Worm (Caenorhabditis elegans): ENCODE data around the gene Y4C6B.1.

Y4C6B.1 gene

ce11 chrIV:5393566-5393965, 39.3 kb downstream of the Y4C6B.1 start:
- TF ChIP-seq eyg-1 (tag; optimal IDR thresholded peaks at IDR 0.05): no peak
- no peak for TF ChIP-seq fax-1 (tag; optimal IDR thresholded peaks at IDR 0.05)

DNA sequence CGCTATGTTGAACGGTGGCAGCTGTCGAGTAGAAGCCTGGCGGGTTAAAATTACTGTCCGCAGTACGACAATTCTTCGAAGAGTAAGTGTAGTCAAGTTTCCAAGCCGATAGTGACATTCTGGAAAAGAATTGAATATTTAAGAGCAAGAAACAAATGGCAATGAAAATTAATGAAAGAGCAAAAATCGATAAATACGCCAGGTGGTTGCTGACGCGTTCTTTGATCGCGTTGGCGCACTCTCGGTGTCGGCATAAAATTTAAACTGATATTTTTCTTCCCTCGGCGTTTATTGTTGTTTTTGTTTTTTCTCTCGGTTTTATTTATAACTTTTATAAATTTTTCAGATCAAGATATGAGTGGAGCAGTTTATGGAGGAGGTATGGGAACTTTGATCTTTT, 40.4 kb downstream of the Y4C6B.1 start, which contains the start of the genes perm-3 and swsn-6:
Gene perm-3, minus strand, starts transcription at position 118 of the 400 bp plus-strand sequence.
Gene swsn-6, plus strand, starts transcription at position 347 of the 400 bp plus-strand sequence.
- TF ChIP-seq lin-11 (tag; optimal IDR thresholded peaks at IDR 0.05): no peak
- TF ChIP-seq ceh-45 (GFP tag; IDR thresholded peaks at IDR 0.05): no peak
- peak; percentile 41 for TF ChIP-seq ceh-34 (tag; optimal IDR thresholded peaks at IDR 0.05)
- TF ChIP-seq ets-4 (tag; optimal IDR thresholded peaks at IDR 0.05): no peak
- peak; percentile 91 for TF ChIP-seq ceh-48 (tag; optimal IDR thresholded peaks at IDR 0.05)
- no peak for TF ChIP-seq ceh-9 (tag; optimal IDR thresholded peaks at IDR 0.05)
- no peak for TF ChIP-seq syd-9 (tag; optimal IDR thresholded peaks at IDR 0.05)
- TF ChIP-seq ceh-18 (tag; optimal IDR thresholded peaks at IDR 0.05): peak; percentile 19
- TF ChIP-seq fax-1 (tag; optimal IDR thresholded peaks at IDR 0.05): no peak
- peak; percentile 46 for TF ChIP-seq unc-42 (tag; optimal IDR thresholded peaks at IDR 0.05)
- no peak for TF ChIP-seq hlh-30 (tag; optimal IDR thresholded peaks at IDR 0.05; ENCODE audit: insufficient read depth)
- TF ChIP-seq elt-4 (tag; optimal IDR thresholded peaks at IDR 0.05): no peak
- no peak for TF ChIP-seq zip-5 (tag; optimal IDR thresholded peaks at IDR 0.05)
- peak; percentile 22 for TF ChIP-seq ceh-30 (tag; optimal IDR thresholded peaks at IDR 0.05)
- no peak for TF ChIP-seq dve-1 (tag; optimal IDR thresholded peaks at IDR 0.05)
- no peak for TF ChIP-seq hlh-13 (GFP tag; optimal IDR thresholded peaks at IDR 0.05)
- TF ChIP-seq gmeb-2 (tag; optimal IDR thresholded peaks at IDR 0.05): no peak
- TF ChIP-seq T23F11.4 (GFP tag; optimal IDR thresholded peaks at IDR 0.05): no peak
- TF ChIP-seq pat-9 (tag; optimal IDR thresholded peaks at IDR 0.05): no peak
- no peak for TF ChIP-seq sox-2 (GFP tag; IDR thresholded peaks at IDR 0.05)
- no peak for TF ChIP-seq ceh-22 (tag; optimal IDR thresholded peaks at IDR 0.05)
- no peak for TF ChIP-seq mec-3 (tag; optimal IDR thresholded peaks at IDR 0.05; ENCODE audit: borderline replicate concordance)
- TF ChIP-seq rnt-1 (tag; optimal IDR thresholded peaks at IDR 0.05): no peak
- TF ChIP-seq nfya-1 (tag; optimal IDR thresholded peaks at IDR 0.05): peak; percentile 35
- peak; percentile 9 for TF ChIP-seq unc-86 (tag; optimal IDR thresholded peaks at IDR 0.05)
- TF ChIP-seq tbx-2 (tag; optimal IDR thresholded peaks at IDR 0.05): peak; percentile 30
- TF ChIP-seq ttx-3 (tag; optimal IDR thresholded peaks at IDR 0.05): no peak
- peak; percentile 41 for TF ChIP-seq K09A11.1 (tag; optimal IDR thresholded peaks at IDR 0.05; ENCODE audit: insufficient read depth)
- TF ChIP-seq tbx-7 (tag; optimal IDR thresholded peaks at IDR 0.05): no peak
- peak; percentile 19 for TF ChIP-seq ceh-14 (tag; optimal IDR thresholded peaks at IDR 0.05)
- TF ChIP-seq nhr-11 (tag; optimal IDR thresholded peaks at IDR 0.05): no peak
- TF ChIP-seq ceh-31 (tag; optimal IDR thresholded peaks at IDR 0.05): peak; percentile 30
- TF ChIP-seq unc-55 (GFP tag; optimal IDR thresholded peaks at IDR 0.05): no peak
- no peak for TF ChIP-seq pros-1 (tag; optimal IDR thresholded peaks at IDR 0.05)
- peak; percentile 41 for TF ChIP-seq elt-2 (tag; optimal IDR thresholded peaks at IDR 0.05)

- no peak for TF ChIP-seq nhr-11 (tag; optimal IDR thresholded peaks at IDR 0.05)
- TF ChIP-seq unc-55 (GFP tag; optimal IDR thresholded peaks at IDR 0.05): no peak
- TF ChIP-seq hlh-6 (tag; optimal IDR thresholded peaks at IDR 0.05): no peak
- TF ChIP-seq gmeb-2 (tag; optimal IDR thresholded peaks at IDR 0.05): no peak
- no peak for TF ChIP-seq ceh-34 (tag; optimal IDR thresholded peaks at IDR 0.05)
- TF ChIP-seq nfya-1 (tag; optimal IDR thresholded peaks at IDR 0.05): no peak
- no peak for TF ChIP-seq fkh-6 (tag; optimal IDR thresholded peaks at IDR 0.05)
These were observed 42.5 kb downstream of the Y4C6B.1 start, which contains the start of gene ZK616.3 for ce11 chrIV:5396769-5397168. TSS of gene ZK616.3 (plus strand) at chrIV:5397069.

DNA sequence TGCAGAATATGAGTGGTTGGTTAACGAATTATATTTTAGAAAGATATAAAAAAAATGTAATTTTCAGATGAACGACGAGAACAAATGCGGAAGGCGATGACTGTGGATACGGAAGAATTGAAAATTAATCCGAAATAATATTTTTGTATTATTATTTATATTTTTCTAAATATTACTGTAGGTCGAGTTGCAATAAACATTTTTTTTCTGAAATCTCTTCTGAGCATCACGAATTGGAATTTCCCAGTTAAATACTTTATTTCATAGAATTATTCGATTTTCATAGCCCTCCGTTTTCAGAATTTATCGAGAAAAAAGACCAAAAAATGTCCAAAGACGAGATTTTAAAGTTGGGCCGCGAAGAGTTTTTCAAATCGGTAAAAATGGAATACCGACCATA, 43.3 kb downstream of the Y4C6B.1 start, which contains the start of gene ZK616.2:
Gene ZK616.2, plus strand, starts transcription at position 301 of the 400 bp plus-strand sequence.
- TF ChIP-seq pag-3 (tag; optimal IDR thresholded peaks at IDR 0.05; ENCODE audit: borderline replicate concordance) (no peak), elt-2 (tag; optimal IDR thresholded peaks at IDR 0.05) (no peak), sdc-2 (tag; optimal IDR thresholded peaks at IDR 0.05) (no peak), pha-4 (tag; optimal IDR thresholded peaks at IDR 0.05) (no peak), eyg-1 (tag; optimal IDR thresholded peaks at IDR 0.05) (no peak), fkh-10 (GFP tag; optimal IDR thresholded peaks at IDR 0.05) (no peak)

All from whole organism, late embryonic.